Worm (Caenorhabditis elegans): ENCODE results near the gene T21B4.3.

T21B4.3 gene

DNA sequence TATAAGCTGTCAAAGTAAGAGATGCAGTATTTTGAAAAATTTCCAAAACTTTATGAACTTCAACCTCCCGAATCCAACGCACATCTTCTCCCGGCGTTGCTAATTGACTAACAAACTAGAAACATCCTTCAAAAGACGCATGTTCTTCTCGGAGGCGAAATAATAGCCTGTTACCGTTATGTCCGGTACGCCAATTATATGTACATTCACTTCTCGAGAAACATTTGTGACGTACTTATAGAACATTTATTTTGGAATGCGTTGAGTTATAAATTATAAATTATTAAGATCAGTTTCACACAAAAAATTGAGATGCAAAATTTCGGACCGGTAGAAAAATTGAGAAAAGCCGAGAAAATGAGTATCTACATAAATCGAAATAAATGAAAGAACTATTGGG lies at the start of gene T21B4.3:
T21B4.3 (minus strand) TSS at position 101 of the 400 bp plus-strand sequence.
- no peak for TF ChIP-seq pros-1 (tag; optimal IDR thresholded peaks at IDR 0.05)
- no peak for TF ChIP-seq fax-1 (tag; optimal IDR thresholded peaks at IDR 0.05)
- TF ChIP-seq pqm-1 (tag; optimal IDR thresholded peaks at IDR 0.05) = no peak
- no peak for TF ChIP-seq hlh-13 (GFP tag; optimal IDR thresholded peaks at IDR 0.05)
- TF ChIP-seq ceh-30 (tag; optimal IDR thresholded peaks at IDR 0.05) = no peak
- TF ChIP-seq nfya-1 (tag; optimal IDR thresholded peaks at IDR 0.05) = no peak
- TF ChIP-seq ceh-22 (tag; optimal IDR thresholded peaks at IDR 0.05) = no peak
- no peak for TF ChIP-seq dmd-4 (tag; optimal IDR thresholded peaks at IDR 0.05; ENCODE audit: borderline replicate concordance)
- TF ChIP-seq ceh-34 (tag; optimal IDR thresholded peaks at IDR 0.05) = no peak
- no peak for TF ChIP-seq fkh-6 (tag; optimal IDR thresholded peaks at IDR 0.05)
- TF ChIP-seq pag-3 (tag; optimal IDR thresholded peaks at IDR 0.05; ENCODE audit: borderline replicate concordance) = no peak
- no peak for TF ChIP-seq F13H6.1 (tag; optimal IDR thresholded peaks at IDR 0.05)
- no peak for TF ChIP-seq gmeb-2 (tag; optimal IDR thresholded peaks at IDR 0.05)
- no peak for TF ChIP-seq npax-4 (tag; optimal IDR thresholded peaks at IDR 0.05)
- TF ChIP-seq unc-55 (GFP tag; optimal IDR thresholded peaks at IDR 0.05) = no peak

DNA sequence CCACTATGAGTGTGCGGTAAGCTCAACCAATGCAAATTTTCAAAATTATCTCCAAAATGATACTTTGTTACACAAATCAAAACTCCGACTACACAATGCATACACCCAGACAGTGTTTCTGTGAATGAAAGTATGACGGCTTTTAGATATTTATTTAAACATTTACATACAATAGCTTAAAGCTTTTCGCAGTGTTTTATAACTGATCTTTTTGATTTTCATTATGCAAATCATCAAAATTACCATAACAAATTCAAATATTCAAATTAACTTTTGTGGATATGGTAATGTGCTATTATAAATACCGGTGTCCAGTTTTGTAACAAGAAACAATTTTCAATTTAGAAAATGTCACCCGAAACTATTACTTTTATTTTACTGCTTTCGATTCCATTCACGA lies 49.5 kb upstream of the T21B4.3 start, which contains the start of the genes F49C5.5 and F49C5.10:
F49C5.5 (minus strand) TSS at position 101 of the 400 bp plus-strand sequence.
F49C5.10 (plus strand) TSS at position 344 of the 400 bp plus-strand sequence.
- no peak for TF ChIP-seq hlh-8 (tag; optimal IDR thresholded peaks at IDR 0.05)
- TF ChIP-seq rnt-1 (tag; optimal IDR thresholded peaks at IDR 0.05) = no peak
- no peak for TF ChIP-seq T23F11.4 (GFP tag; optimal IDR thresholded peaks at IDR 0.05)
- no peak for TF ChIP-seq ceh-45 (GFP tag; IDR thresholded peaks at IDR 0.05)
- TF ChIP-seq ceh-30 (tag; optimal IDR thresholded peaks at IDR 0.05) = no peak
- TF ChIP-seq ceh-48 (tag; optimal IDR thresholded peaks at IDR 0.05) = no peak
- no peak for TF ChIP-seq elt-2 (tag; optimal IDR thresholded peaks at IDR 0.05)
- no peak for TF ChIP-seq odd-2 (tag; optimal IDR thresholded peaks at IDR 0.05)
- TF ChIP-seq ceh-34 (tag; optimal IDR thresholded peaks at IDR 0.05) = no peak
- no peak for TF ChIP-seq ztf-16 (tag; optimal IDR thresholded peaks at IDR 0.05)
- no peak for TF ChIP-seq ceh-18 (tag; optimal IDR thresholded peaks at IDR 0.05)

DNA sequence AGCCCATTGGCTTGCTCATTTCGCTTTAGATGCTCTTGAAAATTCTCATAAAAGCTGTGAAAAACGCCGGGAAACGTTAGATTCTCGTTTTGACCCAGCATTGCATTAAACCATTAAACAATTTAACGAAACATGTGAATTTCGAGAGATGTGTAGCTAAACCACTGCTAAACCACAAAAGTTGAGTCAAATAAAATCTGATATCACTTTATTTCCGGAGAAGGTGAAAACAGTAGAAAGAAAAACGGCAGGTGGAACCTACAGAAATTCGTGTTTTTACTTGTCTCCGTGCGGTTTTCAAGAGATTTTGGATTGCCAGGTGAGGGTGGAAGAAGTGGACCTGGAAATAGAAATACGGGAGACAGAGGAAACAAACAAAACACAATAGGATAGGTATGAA lies 47.7 kb upstream of the T21B4.3 start, which contains the start of gene F49C5.9:
F49C5.9 (minus strand) TSS at position 101 of the 400 bp plus-strand sequence.
- TF ChIP-seq pax-1 (tag; optimal IDR thresholded peaks at IDR 0.05) = no peak
- TF ChIP-seq lin-11 (tag; optimal IDR thresholded peaks at IDR 0.05) = no peak
- no peak for TF ChIP-seq ceh-30 (tag; optimal IDR thresholded peaks at IDR 0.05)
- no peak for TF ChIP-seq unc-42 (tag; optimal IDR thresholded peaks at IDR 0.05)
- TF ChIP-seq ceh-2 (tag; optimal IDR thresholded peaks at IDR 0.05) = no peak

DNA sequence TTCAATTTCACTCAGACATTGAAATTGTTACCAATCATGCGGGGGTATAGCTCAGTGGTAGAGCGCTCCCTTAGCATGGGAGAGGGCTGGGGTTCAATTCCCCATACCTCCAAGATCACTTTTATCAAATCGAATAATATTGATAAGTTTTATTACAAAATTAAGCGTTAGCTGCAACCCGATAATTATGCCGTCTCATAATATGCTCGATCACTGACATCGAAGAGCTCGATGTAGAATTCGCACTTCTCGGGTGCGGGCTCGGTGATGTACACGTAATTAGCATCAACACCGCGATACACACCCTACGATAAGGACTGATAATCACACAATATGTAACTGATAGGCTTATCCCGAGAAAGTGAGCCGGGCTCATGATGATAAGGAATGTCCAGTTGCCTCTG lies 45.7 kb upstream of the T21B4.3 start:
- TF ChIP-seq elt-2 (tag; optimal IDR thresholded peaks at IDR 0.05) (peak; percentile 89), rnt-1 (tag; optimal IDR thresholded peaks at IDR 0.05) (no peak), gmeb-2 (tag; optimal IDR thresholded peaks at IDR 0.05) (no peak), unc-42 (tag; optimal IDR thresholded peaks at IDR 0.05) (no peak), tbx-2 (tag; optimal IDR thresholded peaks at IDR 0.05) (no peak), ceh-14 (tag; optimal IDR thresholded peaks at IDR 0.05) (no peak), mec-3 (tag; optimal IDR thresholded peaks at IDR 0.05; ENCODE audit: borderline replicate concordance) (no peak), ceh-30 (tag; optimal IDR thresholded peaks at IDR 0.05) (no peak)

DNA sequence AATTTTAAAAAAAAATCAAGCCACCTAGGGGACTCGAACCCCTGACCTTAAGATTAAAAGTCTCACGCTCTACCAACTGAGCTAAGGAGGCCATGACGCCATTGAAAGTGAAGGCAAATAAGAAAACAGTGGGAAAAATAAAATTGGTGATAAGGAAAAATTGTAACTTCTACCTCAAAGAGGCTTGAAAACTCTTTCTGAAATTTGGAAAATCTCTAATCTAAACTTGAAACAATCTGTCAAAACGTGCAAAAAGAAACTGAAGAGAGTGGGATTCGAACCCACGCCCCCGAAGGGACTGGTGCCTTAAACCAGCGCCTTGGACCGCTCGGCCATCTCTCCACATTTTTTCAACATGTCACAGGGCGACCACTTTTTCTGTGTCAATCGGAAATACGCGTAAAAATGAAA lies 44.8 kb upstream of the T21B4.3 start:
- peak; percentile 26 for TF ChIP-seq elt-2 (tag; optimal IDR thresholded peaks at IDR 0.05)

DNA sequence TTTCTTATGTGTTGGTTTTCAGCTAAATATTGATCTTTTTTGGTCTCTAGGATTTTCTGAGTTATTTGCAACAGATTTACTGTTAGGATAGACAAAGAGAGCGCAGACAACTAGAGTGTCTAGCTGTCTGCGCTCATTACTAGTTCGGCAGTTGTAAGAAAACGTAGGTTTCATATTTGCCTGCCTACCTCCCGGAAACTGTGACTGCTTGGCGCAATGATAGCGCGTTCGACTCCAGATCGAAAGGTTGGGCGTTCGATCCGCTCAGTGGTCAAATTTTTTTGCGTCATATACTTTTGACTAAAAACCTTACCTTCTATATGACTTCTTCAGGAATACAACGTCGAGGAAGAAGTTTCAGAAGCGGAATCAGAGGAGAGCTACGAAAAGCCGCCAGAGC lies 42.5 kb upstream of the T21B4.3 start:
- TF ChIP-seq sox-2 (GFP tag; IDR thresholded peaks at IDR 0.05) (no peak), ceh-34 (tag; optimal IDR thresholded peaks at IDR 0.05) (no peak), ceh-14 (tag; optimal IDR thresholded peaks at IDR 0.05) (no peak), F13H6.1 (tag; optimal IDR thresholded peaks at IDR 0.05) (no peak), hlh-30 (tag; optimal IDR thresholded peaks at IDR 0.05; ENCODE audit: insufficient read depth) (no peak), syd-9 (tag; optimal IDR thresholded peaks at IDR 0.05) (no peak), ceh-30 (tag; optimal IDR thresholded peaks at IDR 0.05) (no peak), ref-2 (tag; optimal IDR thresholded peaks at IDR 0.05) (no peak), C08G9.2 (tag; optimal IDR thresholded peaks at IDR 0.05) (no peak), ttx-3 (tag; optimal IDR thresholded peaks at IDR 0.05) (no peak), C38D4.7 (GFP tag; optimal IDR thresholded peaks at IDR 0.05) (no peak)
